Fruit fly (Drosophila melanogaster) whole organism, embryonic: ENCODE measurements around the gene CG14965.

Experiments
- BtbVII ChIP-seq: fragments of 200-800 bp; sonication (Bioruptor generic); optimal IDR thresholded peaks from 3 replicates; lab custom pipeline; 2017; ENCODE audit warnings: missing biosample characterization, mild to moderate bottlenecking, missing genetic modification characterization
- CG11247 ChIP-seq: fragments of 200-800 bp; sonication (Bioruptor generic); IDR thresholded peaks from 2 replicates; pipeline ENCODE4 v1.3.6; 2022; ENCODE audit warnings: missing biosample characterization, missing genetic modification characterization
- CG15269 ChIP-seq: fragments of 200-800 bp; sonication (Bioruptor generic); optimal IDR thresholded peaks from 2 replicates; lab custom pipeline; 2018; ENCODE audit warnings: missing biosample characterization, mild to moderate bottlenecking, missing genetic modification characterization, moderate library complexity
- CG15479 ChIP-seq: fragments of 200-800 bp; sonication (Bioruptor generic); optimal IDR thresholded peaks from 3 replicates; lab custom pipeline; 2019; ENCODE audit warnings: missing biosample characterization, mild to moderate bottlenecking, missing genetic modification characterization, moderate library complexity
- CG17361 ChIP-seq: fragments of 200-800 bp; sonication (Bioruptor generic); IDR thresholded peaks from 3 replicates; pipeline ENCODE4 v1.3.6; 2022; ENCODE audit warnings: missing biosample characterization, missing genetic modification characterization
- CG17912 ChIP-seq: fragments of 200-800 bp; sonication (Bioruptor generic); optimal IDR thresholded peaks from 2 replicates; lab custom pipeline; 2018; ENCODE audit warnings: missing biosample characterization, mild to moderate bottlenecking, missing genetic modification characterization
- CG18599 ChIP-seq: fragments of 200-800 bp; sonication (Bioruptor generic); optimal IDR thresholded peaks from 3 replicates; lab custom pipeline; 2017; ENCODE audit warnings: missing biosample characterization, missing genetic modification characterization, mild to moderate bottlenecking, moderate library complexity, missing genetic modification reagents
- CG2202 ChIP-seq: fragments of 200-800 bp; sonication (Bioruptor generic); optimal IDR thresholded peaks from 2 replicates; lab custom pipeline; 2018; ENCODE audit warnings: missing biosample characterization, mild to moderate bottlenecking, missing genetic modification characterization
- CG2678 ChIP-seq: fragments of 200-800 bp; sonication (Bioruptor generic); optimal IDR thresholded peaks from 3 replicates; lab custom pipeline; 2019; ENCODE audit warnings: missing biosample characterization, mild to moderate bottlenecking, missing genetic modification characterization, moderate library complexity
- CG31388 ChIP-seq: fragments of 200-800 bp; sonication (Bioruptor generic); optimal IDR thresholded peaks from 2 replicates; lab custom pipeline; 2016; ENCODE audit warnings: missing biosample characterization, missing genetic modification characterization
- CG4617 ChIP-seq: fragments of 200-800 bp; sonication (Bioruptor generic); optimal IDR thresholded peaks from 3 replicates; lab custom pipeline; 2016; ENCODE audit warnings: missing biosample characterization, missing genetic modification characterization, borderline replicate concordance
- CG4707 ChIP-seq: fragments of 200-800 bp; sonication (Bioruptor generic); optimal IDR thresholded peaks from 2 replicates; lab custom pipeline; 2018; ENCODE audit warnings: missing biosample characterization, mild to moderate bottlenecking, missing genetic modification characterization, moderate library complexity
- CG7745 ChIP-seq: fragments of 200-800 bp; sonication (Bioruptor generic); optimal IDR thresholded peaks from 2 replicates; lab custom pipeline; 2018; ENCODE audit warnings: missing biosample characterization, mild to moderate bottlenecking, missing genetic modification characterization, moderate library complexity
- CG7786 ChIP-seq: fragments of 200-800 bp; sonication (Bioruptor generic); optimal IDR thresholded peaks from 2 replicates; lab custom pipeline; 2016; ENCODE audit warnings: missing biosample characterization, missing genetic modification characterization
- CG7987 ChIP-seq: fragments of 200-800 bp; sonication (Bioruptor generic); optimal IDR thresholded peaks from 2 replicates; lab custom pipeline; 2018; ENCODE audit warnings: missing biosample characterization, mild to moderate bottlenecking, missing genetic modification characterization, moderate library complexity
- E2f2 ChIP-seq: fragments of 200-800 bp; sonication (Bioruptor generic); IDR thresholded peaks from 2 replicates; pipeline ENCODE4 v1.3.6; 2022; ENCODE audit warnings: missing biosample characterization, missing genetic modification characterization
- Fer3 ChIP-seq: fragments of 200-800 bp; sonication (Bioruptor generic); optimal IDR thresholded peaks from 2 replicates; lab custom pipeline; 2018; ENCODE audit warnings: missing biosample characterization, mild to moderate bottlenecking, missing genetic modification characterization, moderate library complexity
- MBD-R2 ChIP-seq: fragments of 200-800 bp; sonication (Bioruptor generic); IDR thresholded peaks from 2 replicates; pipeline ENCODE4 v1.3.6; 2022; ENCODE audit warnings: missing biosample characterization, missing genetic modification characterization
- NC2β ChIP-seq: fragments of 200-800 bp; sonication (Bioruptor generic); optimal IDR thresholded peaks from 2 replicates; lab custom pipeline; 2016; ENCODE audit warnings: missing biosample characterization, missing genetic modification characterization
- Opbp ChIP-seq: fragments of 200-800 bp; sonication (Bioruptor generic); IDR thresholded peaks from 3 replicates; pipeline ENCODE4 v1.3.6; 2022; ENCODE audit warnings: missing biosample characterization, missing genetic modification characterization; ENCODE audit not compliant: partially characterized antibody
- Pdp1 ChIP-seq, 2 experiments: fragments of 200-800 bp; sonication (Bioruptor generic); optimal IDR thresholded peaks; 3 replicates each; lab custom pipeline; 2016; ENCODE audit warnings: missing biosample characterization in 2 of 2, missing genetic modification characterization in 2 of 2, mild to moderate bottlenecking in 1 of 2, moderate library complexity in 1 of 2
- Poxn ChIP-seq: fragments of 200-800 bp; sonication (Bioruptor generic); IDR thresholded peaks from 2 replicates; pipeline ENCODE4 v1.3.6; 2022; ENCODE audit warnings: missing biosample characterization, missing genetic modification characterization
- Ptx1 ChIP-seq: fragments of 200-800 bp; sonication (Bioruptor generic); IDR thresholded peaks from 2 replicates; pipeline ENCODE4 v1.3.6; 2022; ENCODE audit warnings: missing biosample characterization, missing genetic modification characterization
- Side ChIP-seq: fragments of 200-800 bp; sonication (Bioruptor generic); optimal IDR thresholded peaks from 2 replicates; lab custom pipeline; 2016; ENCODE audit warnings: missing biosample characterization, missing genetic modification characterization
- ab ChIP-seq: fragments of 200-800 bp; sonication (Bioruptor generic); optimal IDR thresholded peaks from 2 replicates; lab custom pipeline; 2016; ENCODE audit warnings: missing biosample characterization, missing genetic modification characterization
- az2 ChIP-seq: fragments of 200-800 bp; sonication (Bioruptor generic); optimal IDR thresholded peaks from 3 replicates; lab custom pipeline; 2016; ENCODE audit warnings: missing biosample characterization, missing genetic modification characterization
- chif ChIP-seq, 2 experiments: fragments of 200-800 bp; sonication (Bioruptor generic); optimal IDR thresholded peaks; 3 replicates each; lab custom pipeline; 2016; ENCODE audit warnings: missing biosample characterization in 2 of 2, missing genetic modification characterization in 2 of 2
- crc ChIP-seq: fragments of 200-800 bp; sonication (Bioruptor generic); optimal IDR thresholded peaks from 2 replicates; lab custom pipeline; 2016; ENCODE audit warnings: missing biosample characterization, missing genetic modification characterization
- da ChIP-seq: fragments of 200-800 bp; sonication (Bioruptor generic); optimal IDR thresholded peaks from 2 replicates; lab custom pipeline; 2016; ENCODE audit warnings: missing biosample characterization, missing genetic modification characterization
- danr ChIP-seq: fragments of 200-800 bp; sonication (Bioruptor generic); IDR thresholded peaks from 2 replicates; pipeline ENCODE4 v1.3.6; 2022; ENCODE audit warnings: missing biosample characterization, missing genetic modification characterization
- dimm ChIP-seq: fragments of 200-800 bp; sonication (Bioruptor generic); IDR thresholded peaks from 2 replicates; pipeline ENCODE4 v1.3.6; 2022; ENCODE audit warnings: missing biosample characterization, missing genetic modification characterization
- dmrt99B ChIP-seq: fragments of 200-800 bp; sonication (Bioruptor generic); optimal IDR thresholded peaks from 2 replicates; lab custom pipeline; 2018; ENCODE audit warnings: missing biosample characterization, mild to moderate bottlenecking, missing genetic modification characterization, moderate library complexity
- gcm ChIP-seq: fragments of 200-800 bp; sonication (Bioruptor generic); optimal IDR thresholded peaks from 2 replicates; lab custom pipeline; 2019; ENCODE audit warnings: missing biosample characterization, mild to moderate bottlenecking, missing genetic modification characterization, moderate library complexity
- grau ChIP-seq: fragments of 200-800 bp; optimal IDR thresholded peaks from 3 replicates; lab custom pipeline; 2019; ENCODE audit warnings: missing biosample characterization, mild to moderate bottlenecking, missing genetic modification characterization, moderate library complexity
- gsb-n ChIP-seq: fragments of 200-800 bp; sonication (Bioruptor generic); optimal IDR thresholded peaks from 3 replicates; lab custom pipeline; 2018; ENCODE audit warnings: missing biosample characterization, mild to moderate bottlenecking, missing genetic modification characterization
- hth ChIP-seq: fragments of >200 bp; optimal IDR thresholded peaks from 2 replicates; lab custom pipeline; 2017; ENCODE audit warnings: inconsistent platforms
- knrl ChIP-seq: fragments of 200-800 bp; sonication (Bioruptor generic); IDR thresholded peaks from 3 replicates; pipeline ENCODE4 v1.3.6; 2022; ENCODE audit warnings: missing biosample characterization, missing genetic modification characterization; ENCODE audit not compliant: partially characterized antibody
- lov ChIP-seq, 2 experiments: fragments of 200-800 bp in 1 of 2; fragments of >200 bp in 1 of 2; sonication (Bioruptor generic) in 1 of 2; IDR thresholded peaks in 1 of 2; optimal IDR thresholded peaks in 1 of 2; 2 replicates in 1 of 2; 3 replicates in 1 of 2; pipeline versions ENCODE4 v1.3.6 to Lab custom; 2017 to 2022; ENCODE audit warnings: missing biosample characterization in 1 of 2, missing genetic modification characterization in 1 of 2
- maf-S ChIP-seq: fragments of 200-800 bp; sonication (Bioruptor generic); optimal IDR thresholded peaks from 2 replicates; lab custom pipeline; 2016; ENCODE audit warnings: missing biosample characterization, missing genetic modification characterization
- mld ChIP-seq: fragments of 200-800 bp; sonication (Bioruptor generic); IDR thresholded peaks from 3 replicates; pipeline ENCODE4 v1.3.6; 2022; ENCODE audit warnings: missing biosample characterization, missing genetic modification characterization; ENCODE audit not compliant: partially characterized antibody
- onecut ChIP-seq: fragments of 200-800 bp; sonication (Bioruptor generic); IDR thresholded peaks from 2 replicates; pipeline ENCODE4 v1.3.6; 2022; ENCODE audit warnings: missing biosample characterization, missing genetic modification characterization
- sc ChIP-seq, 3 experiments: fragments of >200 bp in 2 of 3; fragments of 200-800 bp in 1 of 3; sonication (Bioruptor generic) in 1 of 3; optimal IDR thresholded peaks; 2 replicates in 2 of 3; 3 replicates in 1 of 3; lab custom pipeline; 2017; ENCODE audit warnings: mild to moderate bottlenecking in 1 of 3, missing biosample characterization in 1 of 3, missing genetic modification characterization in 1 of 3, missing genetic modification reagents in 1 of 3
- slbo ChIP-seq: fragments of 200-800 bp; sonication (Bioruptor generic); IDR thresholded peaks from 2 replicates; pipeline ENCODE4 v1.3.6; 2022; ENCODE audit warnings: missing biosample characterization, missing genetic modification characterization
- tap ChIP-seq: fragments of 200-800 bp; optimal IDR thresholded peaks from 3 replicates; lab custom pipeline; 2019; ENCODE audit warnings: missing biosample characterization, mild to moderate bottlenecking, missing genetic modification characterization, moderate library complexity
- unpg ChIP-seq: fragments of 200-800 bp; sonication (Bioruptor generic); optimal IDR thresholded peaks from 3 replicates; lab custom pipeline; 2018; ENCODE audit warnings: missing biosample characterization, mild to moderate bottlenecking, missing genetic modification characterization, moderate library complexity
- usp ChIP-seq: fragments of >200 bp; optimal IDR thresholded peaks from 2 replicates; lab custom pipeline; 2017; ENCODE audit warnings: missing biosample characterization, missing genetic modification characterization
- z ChIP-seq: fragments of 200-800 bp; sonication (Bioruptor generic); IDR thresholded peaks from 3 replicates; pipeline ENCODE4 v1.3.6; 2022; ENCODE audit warnings: missing biosample characterization, missing genetic modification characterization

Gene CG14965

DNA sequence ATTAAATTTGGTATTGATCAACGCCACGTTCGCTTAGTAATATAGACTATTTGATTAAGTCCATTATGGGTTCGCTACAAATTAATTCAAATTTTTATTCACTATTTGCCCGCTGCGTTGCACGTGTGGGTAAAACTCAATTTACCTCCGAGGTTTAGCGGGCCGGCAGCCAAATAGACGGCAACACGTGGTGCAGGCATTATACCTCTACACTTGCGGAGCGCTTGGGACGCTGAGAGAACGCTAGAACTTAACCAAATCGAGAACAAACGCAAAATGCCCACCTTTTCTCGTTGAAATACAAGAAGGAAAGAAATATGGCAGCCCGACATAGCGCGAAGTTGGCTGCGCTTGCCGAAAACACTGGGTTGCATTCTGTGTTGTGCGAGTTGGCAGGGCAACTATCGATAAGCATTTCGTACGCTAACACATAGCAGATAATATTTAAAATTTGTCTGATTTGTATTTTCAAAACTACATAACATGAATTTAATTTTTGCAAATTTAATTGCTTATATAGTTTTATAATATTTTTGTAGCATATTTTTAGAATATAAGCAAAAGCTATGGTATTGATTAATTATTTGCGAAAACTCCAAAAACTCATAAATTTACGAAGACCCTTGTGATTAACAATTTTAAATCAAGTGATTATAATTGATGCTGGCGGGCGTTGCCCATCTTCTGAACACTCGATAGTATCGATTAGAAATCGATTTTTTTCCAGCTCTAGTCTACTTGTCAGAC is 30.5 kb upstream of the CG14965 start, which contains the start of the genes RpL28 and eIF1 (continued):
- TF ChIP-seq MBD-R2, result peak; percentile 43; the same call in 1 of the 2 replicates
- peak; percentile 78 for TF ChIP-seq unpg (GFP tag; lab: Kevin White, UChicago)
- TF ChIP-seq gsb-n (tag; lab: Kevin White, UChicago), result peak; percentile 52
- peak; percentile 49 for TF ChIP-seq CG15479 (GFP tag; lab: Kevin White, UChicago)
- TF ChIP-seq CG7745 (tag; lab: Kevin White, UChicago), result peak; percentile 40
- TF ChIP-seq z (GFP tag; lab: Robert Waterston, UW), result 0 out of 3 replicates have a peak, but pooled peaks have one; percentile 29
- peak; percentile 84 to 91 for TF ChIP-seq chif (GFP tag; optimal IDR thresholded peaks at IDR 0.05; lab: Kevin White, UChicago)
- TF ChIP-seq NC2β (GFP tag; lab: Kevin White, UChicago), result peak; percentile 98
- peak; percentile 89 for TF ChIP-seq BtbVII (GFP tag; lab: Kevin White, UChicago)
- TF ChIP-seq dimm (GFP tag; lab: Robert Waterston, UW), result 0 out of 2 replicates have a peak, but pooled peaks have one; percentile 17
- TF ChIP-seq CG11247, result peak; percentile 87
- peak; percentile 93 for TF ChIP-seq Side
- 0 out of 2 replicates have a peak, but pooled peaks have one; percentile 28 for TF ChIP-seq danr (GFP tag; lab: Robert Waterston, UW)
- peak; percentile 68 for TF ChIP-seq CG31388
- TF ChIP-seq E2f2 (GFP tag; lab: Robert Waterston, UW), result peak; percentile 73
- TF ChIP-seq mld (GFP tag; lab: Robert Waterston, UW), result 0 out of 3 replicates have a peak, but pooled peaks have one; percentile 39
- no peak for TF ChIP-seq dmrt99B
- TF ChIP-seq slbo, result peak; percentile 91
- TF ChIP-seq grau (tag; lab: Kevin White, UChicago), result peak; percentile 83
- TF ChIP-seq gcm (GFP tag; lab: Kevin White, UChicago), result peak; percentile 75
- TF ChIP-seq CG2202 (tag; lab: Kevin White, UChicago), result peak; percentile 85
- peak; percentile 99 for TF ChIP-seq Opbp (GFP tag; lab: Robert Waterston, UW)
- TF ChIP-seq CG4617 (GFP tag; lab: Kevin White, UChicago), result peak; percentile 88
- peak; percentile 88 for TF ChIP-seq az2 (GFP tag; lab: Kevin White, UChicago)
- TF ChIP-seq CG17361 (GFP tag; lab: Robert Waterston, UW), result peak; percentile 96
- peak; percentile 93 for TF ChIP-seq CG18599
- peak; percentile 89 for TF ChIP-seq da (GFP tag; lab: Kevin White, UChicago)
- peak; percentile 86 for TF ChIP-seq Ptx1 (GFP tag; lab: Robert Waterston, UW)
- TF ChIP-seq CG17912 (GFP tag; lab: Kevin White, UChicago), result peak; percentile 91
- TF ChIP-seq Poxn (GFP tag; lab: Robert Waterston, UW), result peak; percentile 56; the same call in 1 of the 2 replicates
- TF ChIP-seq knrl (GFP tag; lab: Robert Waterston, UW), result peak; percentile 82
- peak; percentile 87 for TF ChIP-seq maf-S (GFP tag; lab: Kevin White, UChicago)
- no peak for TF ChIP-seq sc (optimal IDR thresholded peaks at IDR 0.05; lab: Kevin White, UChicago)
- TF ChIP-seq sc (GFP tag; optimal IDR thresholded peaks at IDR 0.05; lab: Kevin White, UChicago), result peak; percentile 92
- peak; percentile 56 for TF ChIP-seq CG15269 (tag; lab: Kevin White, UChicago)
- no peak for TF ChIP-seq hth (lab: Kevin White, UChicago)
- TF ChIP-seq CG4707 (GFP tag; lab: Kevin White, UChicago), result peak; percentile 90
- TF ChIP-seq onecut (GFP tag; lab: Robert Waterston, UW), result peak; percentile 89
- TF ChIP-seq CG2678 (tag; lab: Kevin White, UChicago), result peak; percentile 83
- no peak for TF ChIP-seq lov (optimal IDR thresholded peaks at IDR 0.05; lab: Kevin White, UChicago)
- TF ChIP-seq lov (GFP tag; IDR thresholded peaks at IDR 0.05; lab: Robert Waterston, UW), result peak; percentile 95
- peak; percentile 98 for TF ChIP-seq CG7987
- peak; percentile 33 for TF ChIP-seq tap
- TF ChIP-seq Pdp1 (GFP tag; optimal IDR thresholded peaks at IDR 0.05; lab: Kevin White, UChicago), result peak; percentile 78 to 88
- peak; percentile 69 for TF ChIP-seq ab
- TF ChIP-seq crc (GFP tag; lab: Kevin White, UChicago), result peak; percentile 89
- TF ChIP-seq usp (GFP tag; lab: Kevin White, UChicago), result no peak
- peak; percentile 84 for TF ChIP-seq CG7786
- peak; percentile 90 for TF ChIP-seq Fer3 (tag; lab: Kevin White, UChicago)
